Worm (Caenorhabditis elegans) whole organism, L1 larva: ENCODE data around the gene C25E10.11.

ENCODE experiments used
- aha-1 ChIP-seq: fragments of 150-350 bp; optimal IDR thresholded peaks from 2 replicates; lab custom pipeline; 2014; ENCODE audit warnings: missing biosample characterization, missing genetic modification characterization
- blmp-1 ChIP-seq: fragments of 150-350 bp; optimal IDR thresholded peaks from 2 replicates; lab custom pipeline; 2014; ENCODE audit warnings: missing biosample characterization, missing genetic modification characterization
- ceh-82 ChIP-seq, 3 experiments: fragments of 150-350 bp in 1 of 3; sonication (generic microtip) in 2 of 3; optimal IDR thresholded peaks; 2 replicates each; lab custom pipeline; 2014 to 2017; ENCODE audit warnings: missing biosample characterization in 3 of 3, missing genetic modification characterization in 3 of 3
- ceh-90 ChIP-seq: sonication (generic microtip); optimal IDR thresholded peaks from 2 replicates; lab custom pipeline; 2016; ENCODE audit warnings: missing genetic modification characterization, missing compliant biosample characterization
- ces-1 ChIP-seq: fragments of 150-350 bp; optimal IDR thresholded peaks from 2 replicates; lab custom pipeline; 2014; ENCODE audit warnings: missing biosample characterization, missing genetic modification reagents, missing genetic modification characterization
- dsc-1 ChIP-seq: sonication (generic microtip); optimal IDR thresholded peaks from 2 replicates; lab custom pipeline; 2016; ENCODE audit warnings: mild to moderate bottlenecking, missing genetic modification characterization, missing compliant biosample characterization
- efl-1 ChIP-seq, 4 experiments: fragments of 150-350 bp; optimal IDR thresholded peaks in 3 of 4; peaks in 1 of 4; 1 replicate in 1 of 4; 2 replicates in 3 of 4; lab custom pipeline; 2014; ENCODE audit warnings: missing biosample characterization in 2 of 4, missing genetic modification characterization in 2 of 4, missing genetic modification reagents in 2 of 4
- egl-13 ChIP-seq: sonication (generic microtip); optimal IDR thresholded peaks from 2 replicates; lab custom pipeline; 2016; ENCODE audit warnings: missing genotype, missing genetic modification reagents, missing genetic modification characterization, missing compliant biosample characterization
- elt-3 ChIP-seq, 6 experiments: fragments of 150-350 bp in 1 of 6; sonication (generic microtip); optimal IDR thresholded peaks; 2 replicates each; lab custom pipeline; 2017 to 2018; ENCODE audit warnings: missing biosample characterization in 6 of 6, missing genetic modification characterization in 6 of 6, inconsistent platforms in 1 of 6
- fkh-4 ChIP-seq: sonication (generic microtip); optimal IDR thresholded peaks from 2 replicates; lab custom pipeline; 2016; ENCODE audit warnings: missing compliant biosample characterization, missing genetic modification characterization, borderline replicate concordance
- fkh-8 ChIP-seq: sonication (generic microtip); optimal IDR thresholded peaks from 2 replicates; lab custom pipeline; 2016; ENCODE audit warnings: mild to moderate bottlenecking, missing genetic modification characterization, missing compliant biosample characterization
- irx-1 ChIP-seq: sonication (generic microtip); optimal IDR thresholded peaks from 2 replicates; lab custom pipeline; 2016; ENCODE audit warnings: missing genetic modification characterization, missing compliant biosample characterization
- jun-1 ChIP-seq: fragments of 150-350 bp; optimal IDR thresholded peaks from 2 replicates; lab custom pipeline; 2014; ENCODE audit warnings: missing biosample characterization, missing genetic modification reagents, missing genetic modification characterization
- lin-14 ChIP-seq: fragments of 200-800 bp; sonication (Bioruptor generic); optimal IDR thresholded peaks from 2 replicates; lab custom pipeline; 2018; ENCODE audit warnings: mild to moderate bottlenecking, missing genetic modification characterization, moderate library complexity, missing compliant biosample characterization
- nhr-11 ChIP-seq: fragments of 150-350 bp; optimal IDR thresholded peaks from 2 replicates; lab custom pipeline; 2014; ENCODE audit warnings: missing biosample characterization, missing genetic modification characterization
- nhr-19 ChIP-seq: fragments of 200-800 bp; sonication (Bioruptor generic); conservative IDR thresholded peaks from 2 replicates; pipeline ENCODE4 v1.3.6; 2022; ENCODE audit warnings: missing genetic modification characterization, missing compliant biosample characterization
- nhr-20 ChIP-seq: sonication (generic microtip); optimal IDR thresholded peaks from 2 replicates; lab custom pipeline; 2016; ENCODE audit warnings: mild to moderate bottlenecking, missing genetic modification characterization, missing compliant biosample characterization
- nhr-28 ChIP-seq: fragments of 150-350 bp; optimal IDR thresholded peaks from 2 replicates; lab custom pipeline; 2014; ENCODE audit warnings: missing biosample characterization, missing genetic modification characterization
- nhr-47 ChIP-seq: sonication (generic microtip); optimal IDR thresholded peaks from 2 replicates; lab custom pipeline; 2016; ENCODE audit warnings: mild to moderate bottlenecking, missing genetic modification characterization, moderate library complexity, missing compliant biosample characterization
- nhr-71 ChIP-seq: sonication (generic microtip); optimal IDR thresholded peaks from 2 replicates; lab custom pipeline; 2016; ENCODE audit warnings: mild to moderate bottlenecking, missing genetic modification characterization, moderate library complexity, missing compliant biosample characterization
- nhr-76 ChIP-seq: sonication (generic microtip); optimal IDR thresholded peaks from 2 replicates; lab custom pipeline; 2017; ENCODE audit warnings: missing biosample characterization, missing genetic modification characterization
- nhr-84 ChIP-seq: sonication (generic microtip); optimal IDR thresholded peaks from 2 replicates; lab custom pipeline; 2017; ENCODE audit warnings: missing biosample characterization, missing genetic modification characterization
- nhr-85 ChIP-seq: sonication (generic microtip); peaks from one replicate; lab custom pipeline; 2016; ENCODE audit warnings: missing genetic modification characterization, inconsistent platforms, missing compliant biosample characterization
- pax-3 ChIP-seq: fragments of 200-800 bp; sonication (Bioruptor generic); optimal IDR thresholded peaks from 2 replicates; lab custom pipeline; 2018; ENCODE audit warnings: mild to moderate bottlenecking, missing genetic modification characterization, moderate library complexity, missing compliant biosample characterization
- rnt-1 ChIP-seq: sonication (generic microtip); optimal IDR thresholded peaks from 2 replicates; lab custom pipeline; 2016; ENCODE audit warnings: mild to moderate bottlenecking, missing genetic modification characterization, moderate library complexity, missing compliant biosample characterization
- skn-1 ChIP-seq: fragments of 150-350 bp; optimal IDR thresholded peaks from 2 replicates; lab custom pipeline; 2014; ENCODE audit warnings: missing biosample characterization, missing genetic modification characterization
- sox-4 ChIP-seq: sonication (generic microtip); optimal IDR thresholded peaks from 2 replicates; lab custom pipeline; 2016; ENCODE audit warnings: missing genetic modification characterization, missing compliant biosample characterization
- sptf-1 ChIP-seq: fragments of 150-350 bp; optimal IDR thresholded peaks from 2 replicates; lab custom pipeline; 2014; ENCODE audit warnings: missing biosample characterization, missing genetic modification characterization
- unc-130 ChIP-seq: fragments of 150-350 bp; optimal IDR thresholded peaks from 2 replicates; lab custom pipeline; 2017; ENCODE audit warnings: missing biosample characterization, missing genetic modification characterization, inconsistent platforms
- vab-15 ChIP-seq: sonication (generic microtip); optimal IDR thresholded peaks from 2 replicates; lab custom pipeline; 2017; ENCODE audit warnings: missing genotype, mild to moderate bottlenecking, missing genetic modification characterization, missing compliant biosample characterization
- xbp-1 ChIP-seq: sonication (generic microtip); optimal IDR thresholded peaks from 2 replicates; lab custom pipeline; 2016; ENCODE audit warnings: missing genetic modification characterization, missing compliant biosample characterization
- zip-4 ChIP-seq: fragments of 200-800 bp; sonication (Bioruptor generic); optimal IDR thresholded peaks from 2 replicates; lab custom pipeline; 2018; ENCODE audit warnings: mild to moderate bottlenecking, missing genetic modification characterization, moderate library complexity, missing compliant biosample characterization

The C25E10.11 gene

ce11 chrV:9047555-9048049 lies 10.9 kb downstream of the C25E10.11 start, which contains the start of gene C25E10.17:
C25E10.17 (minus strand) TSS chrV:9047605.
- TF ChIP-seq unc-130 (tag; lab: Kevin White, UChicago) (no peak), fkh-8 (tag; lab: Kevin White, UChicago) (peak; percentile 89), vab-15 (tag; lab: Kevin White, UChicago) (no peak), nhr-11 (tag; lab: Kevin White, UChicago) (peak; percentile 37), aha-1 (tag; lab: Kevin White, UChicago) (no peak), irx-1 (no peak), ceh-90 (tag; lab: Kevin White, UChicago) (no peak), elt-3 (tag; optimal IDR thresholded peaks at IDR 0.05; lab: Kevin White, UChicago) (no peak), sox-4 (peak; percentile 58), nhr-47 (peak; percentile 43), nhr-71 (tag; lab: Kevin White, UChicago) (peak; percentile 42), pax-3 (tag; lab: Kevin White, UChicago) (peak; percentile 44), dsc-1 (tag; lab: Kevin White, UChicago) (peak; percentile 67), ces-1 (GFP tag; lab: Kevin White, UChicago) (no peak), lin-14 (peak; percentile 13)

DNA sequence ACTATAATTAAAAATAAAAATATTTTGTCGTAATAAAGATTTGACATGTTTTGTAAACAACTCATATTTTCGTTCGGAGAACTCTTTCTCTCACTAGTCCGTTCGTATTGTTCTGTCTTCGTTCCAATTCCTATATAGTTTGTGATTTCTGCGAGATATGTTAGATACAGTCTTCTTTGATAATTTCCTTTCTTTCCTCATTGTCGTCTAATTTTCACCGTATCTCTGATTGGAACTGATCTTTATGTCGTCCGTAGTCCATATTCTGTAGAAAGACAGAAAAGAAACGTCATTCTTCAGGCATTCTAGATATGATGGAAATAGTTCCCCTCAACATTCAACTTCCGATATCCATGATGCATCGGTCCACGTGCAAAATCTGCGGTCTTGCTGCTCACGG lies 13.7 kb downstream of the C25E10.11 start, which contains the start of gene nhr-30:
nhr-30 (plus strand) TSS at position 301 of the 400 bp plus-strand sequence.
- no peak for TF ChIP-seq fkh-8 (tag; lab: Kevin White, UChicago)
- TF ChIP-seq jun-1 (tag; lab: Kevin White, UChicago): no peak
- TF ChIP-seq ceh-82 (tag; optimal IDR thresholded peaks at IDR 0.05; lab: Kevin White, UChicago): no peak

DNA sequence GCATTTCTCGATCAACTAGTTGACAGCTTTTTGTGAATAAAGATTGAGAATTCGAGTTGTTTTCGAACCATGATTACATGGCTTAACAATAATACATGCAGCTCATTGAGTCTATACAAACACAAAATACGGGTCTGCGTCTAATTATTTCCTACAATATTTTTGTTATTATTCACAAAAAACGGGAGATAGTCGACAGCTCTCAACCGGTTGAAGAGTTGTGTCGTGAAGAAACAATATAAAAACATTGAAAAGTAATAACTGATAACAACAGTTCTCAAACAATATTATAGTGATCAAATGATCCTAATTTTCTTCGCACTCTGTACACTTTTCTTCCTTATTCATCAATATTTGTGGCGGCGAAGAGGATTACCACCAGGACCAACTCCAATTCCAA lies 17.5 kb downstream of the C25E10.11 start, which contains the start of gene cyp-33B1:
cyp-33B1 (plus strand) TSS at position 301 of the 400 bp plus-strand sequence.
- TF ChIP-seq aha-1 (tag; lab: Kevin White, UChicago): no peak
- no peak for TF ChIP-seq nhr-76
- no peak for TF ChIP-seq efl-1 (optimal IDR thresholded peaks at IDR 0.05; lab: Kevin White, UChicago)
- TF ChIP-seq efl-1 (GFP tag; optimal IDR thresholded peaks at IDR 0.05 in 1 of 2; lab: Kevin White, UChicago): no peak
- TF ChIP-seq zip-4 (GFP tag; lab: Kevin White, UChicago): no peak
- TF ChIP-seq nhr-19 (GFP tag; lab: Robert Waterston, UW): no peak
- TF ChIP-seq fkh-4: no peak

- TF ChIP-seq sptf-1 (tag; lab: Kevin White, UChicago) (no peak), nhr-28 (tag; lab: Kevin White, UChicago) (no peak), xbp-1 (no peak), zip-4 (GFP tag; lab: Kevin White, UChicago) (no peak), nhr-71 (tag; lab: Kevin White, UChicago) (no peak), blmp-1 (tag; lab: Kevin White, UChicago) (no peak), irx-1 (no peak), egl-13 (tag; lab: Kevin White, UChicago) (no peak)
Measured at ce11 chrV:9035685-9036084, 22.8 kb downstream of the C25E10.11 start, which contains the start of gene srsx-34. srsx-34 (plus strand) TSS chrV:9035985.

- TF ChIP-seq efl-1 (optimal IDR thresholded peaks at IDR 0.05; lab: Kevin White, UChicago) (no peak), efl-1 (GFP tag; optimal IDR thresholded peaks at IDR 0.05 in 1 of 2; lab: Kevin White, UChicago) (peak in 1 of 2 experiments; percentile 43), blmp-1 (tag; lab: Kevin White, UChicago) (peak; percentile 33), skn-1 (tag; lab: Kevin White, UChicago) (no peak), nhr-28 (tag; lab: Kevin White, UChicago) (no peak), nhr-20 (tag; lab: Kevin White, UChicago) (no peak), nhr-84 (tag; lab: Kevin White, UChicago) (no peak), nhr-85 (no peak), rnt-1 (tag; lab: Kevin White, UChicago) (no peak), elt-3 (tag; optimal IDR thresholded peaks at IDR 0.05; lab: Kevin White, UChicago) (no peak)
Measured at ce11 chrV:9033267-9033666, 25.3 kb downstream of the C25E10.11 start, which contains the start of gene C25E10.4. C25E10.4 (plus strand) TSS chrV:9033567.
